Fruit fly (Drosophila melanogaster) whole organism, embryonic: ENCODE measurements around the gene cwo.

Experiments
- Aef1 ChIP-seq: fragments of 200-800 bp; sonication (Bioruptor generic); IDR thresholded peaks from 3 replicates; pipeline ENCODE4 v1.3.6; 2022; ENCODE audit warnings: missing biosample characterization, missing genetic modification characterization
- B-H2 ChIP-seq: fragments of 200-800 bp; sonication (Bioruptor generic); optimal IDR thresholded peaks from 2 replicates; lab custom pipeline; 2018; ENCODE audit warnings: missing biosample characterization, mild to moderate bottlenecking, missing genetic modification characterization
- CG10462 ChIP-seq: fragments of 200-800 bp; sonication (Bioruptor generic); optimal IDR thresholded peaks from 2 replicates; lab custom pipeline; 2016; ENCODE audit warnings: missing biosample characterization, missing genetic modification characterization
- CG10565 ChIP-seq: fragments of 200-800 bp; sonication (Bioruptor generic); optimal IDR thresholded peaks from 3 replicates; lab custom pipeline; 2016; ENCODE audit warnings: missing biosample characterization, mild to moderate bottlenecking, missing genetic modification characterization
- CG11398 ChIP-seq: fragments of 200-800 bp; sonication (Bioruptor generic); optimal IDR thresholded peaks from 2 replicates; lab custom pipeline; 2016; ENCODE audit warnings: missing biosample characterization, missing genetic modification characterization
- CG12104 ChIP-seq: fragments of 200-800 bp; sonication (Bioruptor generic); optimal IDR thresholded peaks from 3 replicates; lab custom pipeline; 2016; ENCODE audit warnings: missing biosample characterization, missing genetic modification characterization
- CG13287 ChIP-seq: fragments of 200-800 bp; sonication (Bioruptor generic); IDR thresholded peaks from 2 replicates; pipeline ENCODE4 v1.3.6; 2022; ENCODE audit warnings: missing biosample characterization, missing genetic modification characterization; ENCODE audit not compliant: partially characterized antibody
- CG14710 ChIP-seq: fragments of 200-800 bp; sonication (Bioruptor generic); optimal IDR thresholded peaks from 3 replicates; lab custom pipeline; 2019; ENCODE audit warnings: missing biosample characterization, mild to moderate bottlenecking, missing genetic modification characterization, moderate library complexity
- CG1529 ChIP-seq: fragments of 200-800 bp; sonication (Bioruptor generic); optimal IDR thresholded peaks from 3 replicates; lab custom pipeline; 2018; ENCODE audit warnings: missing biosample characterization, missing genetic modification characterization
- CG17568 ChIP-seq: fragments of 200-800 bp; sonication (Bioruptor generic); optimal IDR thresholded peaks from 2 replicates; lab custom pipeline; 2018; ENCODE audit warnings: missing biosample characterization, mild to moderate bottlenecking, missing genetic modification characterization, moderate library complexity
- CG18599 ChIP-seq: fragments of 200-800 bp; sonication (Bioruptor generic); optimal IDR thresholded peaks from 3 replicates; lab custom pipeline; 2017; ENCODE audit warnings: missing biosample characterization, missing genetic modification characterization, mild to moderate bottlenecking, moderate library complexity, missing genetic modification reagents
- CG2202 ChIP-seq: fragments of 200-800 bp; sonication (Bioruptor generic); optimal IDR thresholded peaks from 2 replicates; lab custom pipeline; 2018; ENCODE audit warnings: missing biosample characterization, mild to moderate bottlenecking, missing genetic modification characterization
- CG2889 ChIP-seq: fragments of 200-800 bp; sonication (Bioruptor generic); IDR thresholded peaks from 3 replicates; pipeline ENCODE4 v1.3.6; 2022; ENCODE audit warnings: missing biosample characterization, missing genetic modification characterization
- CG31441 ChIP-seq: fragments of 200-800 bp; sonication (Bioruptor generic); IDR thresholded peaks from 2 replicates; pipeline ENCODE4 v1.3.6; 2022; ENCODE audit warnings: missing biosample characterization, missing genetic modification characterization
- CG3847 ChIP-seq: fragments of 200-800 bp; sonication (Bioruptor generic); IDR thresholded peaks from 2 replicates; pipeline ENCODE4 v1.3.6; 2022; ENCODE audit warnings: missing biosample characterization, missing genetic modification characterization
- CG4424 ChIP-seq: fragments of 200-800 bp; sonication (Bioruptor generic); optimal IDR thresholded peaks from 3 replicates; lab custom pipeline; 2016; ENCODE audit warnings: missing biosample characterization, missing genetic modification characterization
- Dek ChIP-seq: fragments of 200-800 bp; sonication (Bioruptor generic); optimal IDR thresholded peaks from 3 replicates; lab custom pipeline; 2019; ENCODE audit warnings: missing biosample characterization, mild to moderate bottlenecking, missing genetic modification characterization, moderate library complexity
- Dref ChIP-seq: fragments of 200-800 bp; sonication (Bioruptor generic); IDR thresholded peaks from 2 replicates; pipeline ENCODE4 v1.3.6; 2022; ENCODE audit warnings: missing biosample characterization, missing genetic modification characterization
- Ets65A ChIP-seq: fragments of 200-800 bp; sonication (Bioruptor generic); peaks from one replicate; lab custom pipeline; 2016; ENCODE audit warnings: missing biosample characterization, missing genetic modification characterization
- Fer2 ChIP-seq: fragments of 200-800 bp; sonication (Bioruptor generic); optimal IDR thresholded peaks from 2 replicates; lab custom pipeline; 2018; ENCODE audit warnings: missing biosample characterization, mild to moderate bottlenecking, missing genetic modification characterization, moderate library complexity
- GATAe ChIP-seq: fragments of 200-800 bp; sonication (Bioruptor generic); conservative IDR thresholded peaks from 2 replicates; pipeline ENCODE4 v1.3.6; 2022; ENCODE audit warnings: missing biosample characterization, missing genetic modification characterization
- Hey ChIP-seq: fragments of 200-800 bp; sonication (Bioruptor generic); optimal IDR thresholded peaks from 3 replicates; lab custom pipeline; 2018; ENCODE audit warnings: missing biosample characterization, mild to moderate bottlenecking, missing genetic modification characterization
- MTF-1 ChIP-seq: fragments of 200-800 bp; sonication (Bioruptor generic); optimal IDR thresholded peaks from 2 replicates; lab custom pipeline; 2018; ENCODE audit warnings: missing biosample characterization, mild to moderate bottlenecking, missing genetic modification characterization, borderline replicate concordance
- Pdp1 ChIP-seq, 2 experiments: fragments of 200-800 bp; sonication (Bioruptor generic); optimal IDR thresholded peaks; 3 replicates each; lab custom pipeline; 2016; ENCODE audit warnings: missing biosample characterization in 2 of 2, missing genetic modification characterization in 2 of 2, mild to moderate bottlenecking in 1 of 2, moderate library complexity in 1 of 2
- ac ChIP-seq: fragments of 200-800 bp; sonication (Bioruptor generic); optimal IDR thresholded peaks from 3 replicates; lab custom pipeline; 2017; ENCODE audit warnings: missing biosample characterization, mild to moderate bottlenecking, missing genetic modification characterization
- bbx ChIP-seq: fragments of 200-800 bp; sonication (Bioruptor generic); IDR thresholded peaks from 2 replicates; pipeline ENCODE4 v1.3.6; 2022; ENCODE audit warnings: missing biosample characterization, missing genetic modification characterization; ENCODE audit not compliant: partially characterized antibody
- cad ChIP-seq: fragments of >200 bp; optimal IDR thresholded peaks from 2 replicates; lab custom pipeline; 2017; ENCODE audit warnings: missing biosample characterization, missing genetic modification characterization
- crc ChIP-seq: fragments of 200-800 bp; sonication (Bioruptor generic); optimal IDR thresholded peaks from 2 replicates; lab custom pipeline; 2016; ENCODE audit warnings: missing biosample characterization, missing genetic modification characterization
- da ChIP-seq: fragments of 200-800 bp; sonication (Bioruptor generic); optimal IDR thresholded peaks from 2 replicates; lab custom pipeline; 2016; ENCODE audit warnings: missing biosample characterization, missing genetic modification characterization
- dm ChIP-seq: fragments of 200-800 bp; sonication (Bioruptor generic); optimal IDR thresholded peaks from 3 replicates; lab custom pipeline; 2016; ENCODE audit warnings: missing biosample characterization, missing genetic modification characterization
- dmrt11E ChIP-seq: fragments of 200-800 bp; sonication (Bioruptor generic); optimal IDR thresholded peaks from 3 replicates; lab custom pipeline; 2018; ENCODE audit warnings: missing biosample characterization, mild to moderate bottlenecking, missing genetic modification characterization, moderate library complexity
- dysf ChIP-seq: fragments of 200-800 bp; sonication (Bioruptor generic); IDR thresholded peaks from 3 replicates; pipeline ENCODE4 v1.3.6; 2022; ENCODE audit warnings: missing biosample characterization, missing genetic modification characterization
- fd64A ChIP-seq: fragments of 200-800 bp; sonication (Bioruptor generic); optimal IDR thresholded peaks from 3 replicates; lab custom pipeline; 2018; ENCODE audit warnings: missing biosample characterization, mild to moderate bottlenecking, missing genetic modification characterization
- gcm2 ChIP-seq: fragments of 200-800 bp; sonication (Bioruptor generic); optimal IDR thresholded peaks from 2 replicates; lab custom pipeline; 2016; ENCODE audit warnings: missing biosample characterization, missing genetic modification characterization
- grn ChIP-seq: fragments of 200-800 bp; sonication (Bioruptor generic); optimal IDR thresholded peaks from 3 replicates; lab custom pipeline; 2017; ENCODE audit warnings: missing biosample characterization, missing genetic modification characterization
- ham ChIP-seq: fragments of 200-800 bp; sonication (Bioruptor generic); IDR thresholded peaks from 2 replicates; pipeline ENCODE4 v1.3.6; 2022; ENCODE audit warnings: missing biosample characterization, missing genetic modification characterization
- her ChIP-seq: fragments of 200-800 bp; sonication (Bioruptor generic); optimal IDR thresholded peaks from 2 replicates; lab custom pipeline; 2016; ENCODE audit warnings: missing biosample characterization, missing genetic modification characterization
- inv ChIP-seq: fragments of 200-800 bp; sonication (Bioruptor generic); IDR thresholded peaks from 2 replicates; pipeline ENCODE4 v1.3.6; 2022; ENCODE audit warnings: missing biosample characterization, missing genetic modification characterization; ENCODE audit not compliant: partially characterized antibody
- kni ChIP-seq: fragments of 200-800 bp; sonication (Bioruptor generic); optimal IDR thresholded peaks from 3 replicates; lab custom pipeline; 2017; ENCODE audit warnings: mild to moderate bottlenecking, missing biosample characterization, missing genetic modification reagents, missing genetic modification characterization
- lbe ChIP-seq: fragments of 200-800 bp; sonication (Bioruptor generic); optimal IDR thresholded peaks from 2 replicates; lab custom pipeline; 2016; ENCODE audit warnings: missing biosample characterization, mild to moderate bottlenecking, missing genetic modification characterization
- lov ChIP-seq, 2 experiments: fragments of 200-800 bp in 1 of 2; fragments of >200 bp in 1 of 2; sonication (Bioruptor generic) in 1 of 2; IDR thresholded peaks in 1 of 2; optimal IDR thresholded peaks in 1 of 2; 2 replicates in 1 of 2; 3 replicates in 1 of 2; pipeline versions ENCODE4 v1.3.6 to Lab custom; 2017 to 2022; ENCODE audit warnings: missing biosample characterization in 1 of 2, missing genetic modification characterization in 1 of 2
- nau ChIP-seq: fragments of 200-800 bp; sonication (Bioruptor generic); optimal IDR thresholded peaks from 3 replicates; lab custom pipeline; 2017; ENCODE audit warnings: missing biosample characterization, mild to moderate bottlenecking, missing genetic modification characterization, missing genetic modification reagents
- sens ChIP-seq: fragments of 200-800 bp; sonication (Bioruptor generic); peaks from one replicate; lab custom pipeline; 2016; ENCODE audit warnings: missing biosample characterization, missing genetic modification characterization
- seq ChIP-seq: fragments of 200-800 bp; sonication (Bioruptor generic); IDR thresholded peaks from 2 replicates; pipeline ENCODE4 v1.3.6; 2022; ENCODE audit warnings: missing biosample characterization, missing genetic modification characterization
- stwl ChIP-seq: fragments of 200-800 bp; sonication (Bioruptor generic); optimal IDR thresholded peaks from 3 replicates; lab custom pipeline; 2018; ENCODE audit warnings: missing biosample characterization, mild to moderate bottlenecking, missing genetic modification characterization, moderate library complexity
- ttk ChIP-seq: fragments of 200-800 bp; sonication (Bioruptor generic); IDR thresholded peaks from 2 replicates; pipeline ENCODE4 v2.1.2; 2022; ENCODE audit warnings: missing biosample characterization, missing genetic modification characterization
- tx ChIP-seq: fragments of 200-800 bp; sonication (Bioruptor generic); optimal IDR thresholded peaks from 2 replicates; lab custom pipeline; 2016; ENCODE audit warnings: missing biosample characterization, missing genetic modification characterization
- vnd ChIP-seq: fragments of 200-800 bp; sonication (Bioruptor generic); IDR thresholded peaks from 3 replicates; pipeline ENCODE4 v1.3.6; 2022; ENCODE audit warnings: missing biosample characterization, missing genetic modification characterization; ENCODE audit not compliant: partially characterized antibody
- wek ChIP-seq: fragments of 200-800 bp; sonication (Bioruptor generic); optimal IDR thresholded peaks from 3 replicates; lab custom pipeline; 2018; ENCODE audit warnings: missing biosample characterization, mild to moderate bottlenecking, missing genetic modification characterization, moderate library complexity

cwo gene

dm6 chr3R:10353932-10354703 lies 33.9 kb upstream of the cwo start (continued):
- TF ChIP-seq MTF-1 (GFP tag; lab: Kevin White, UChicago) (no peak), Hey (tag; lab: Kevin White, UChicago) (no peak), tx (no peak), bbx (GFP tag; lab: Robert Waterston, UW) (no peak), ttk (GFP tag; lab: Robert Waterston, UW) (no peak), inv (GFP tag; lab: Robert Waterston, UW) (no peak), Aef1 (GFP tag; lab: Robert Waterston, UW) (no peak), nau (peak; percentile 5), CG31441 (GFP tag; lab: Robert Waterston, UW) (no peak), lbe (GFP tag; lab: Kevin White, UChicago) (no peak), CG2889 (GFP tag; lab: Robert Waterston, UW) (no peak), crc (GFP tag; lab: Kevin White, UChicago) (no peak), stwl (tag; lab: Kevin White, UChicago) (peak; percentile 11), her (no peak), grn (GFP tag; lab: Kevin White, UChicago) (no peak), Fer2 (tag; lab: Kevin White, UChicago) (no peak), sens (GFP tag; lab: Kevin White, UChicago) (peak; percentile 81), dmrt11E (peak; percentile 82), CG10565 (no peak), da (no peak), CG18599 (GFP tag; lab: Kevin White, UChicago) (peak; percentile 43), ham (GFP tag; lab: Robert Waterston, UW) (no peak), dm (no peak), dysf (GFP tag; lab: Robert Waterston, UW) (no peak), CG17568 (GFP tag; lab: Kevin White, UChicago) (no peak), CG2202 (tag; lab: Kevin White, UChicago) (peak; percentile 41), Pdp1 (GFP tag; optimal IDR thresholded peaks at IDR 0.05; lab: Kevin White, UChicago) (no peak), vnd (no peak), CG13287 (GFP tag; lab: Robert Waterston, UW) (no peak), wek (GFP tag; lab: Kevin White, UChicago) (no peak), CG3847 (GFP tag; lab: Robert Waterston, UW) (no peak), Ets65A (no peak), CG14710 (tag; lab: Kevin White, UChicago) (peak; percentile 63), CG12104 (GFP tag; lab: Kevin White, UChicago) (no peak), fd64A (GFP tag; lab: Kevin White, UChicago) (no peak), Dek (tag; lab: Kevin White, UChicago) (no peak), CG1529 (GFP tag; lab: Kevin White, UChicago) (no peak), CG4424 (no peak), CG11398 (GFP tag; lab: Kevin White, UChicago) (no peak), B-H2 (no peak), Dref (no peak), ac (GFP tag; lab: Kevin White, UChicago) (peak; percentile 85), cad (no peak), seq (GFP tag; lab: Robert Waterston, UW) (no peak), CG10462 (no peak), GATAe (no peak), gcm2 (GFP tag; lab: Kevin White, UChicago) (no peak), kni (GFP tag; lab: Kevin White, UChicago) (peak; percentile 22), lov (optimal IDR thresholded peaks at IDR 0.05; lab: Kevin White, UChicago) (no peak), lov (GFP tag; IDR thresholded peaks at IDR 0.05; lab: Robert Waterston, UW) (no peak)
